Worm (Caenorhabditis elegans) whole organism, early embryonic: ENCODE results near the gene F36H5.8.

Experiments
- B0310.2 ChIP-seq: sonication (generic microtip); optimal IDR thresholded peaks from 2 replicates; lab custom pipeline; 2016; ENCODE audit warnings: mild to moderate bottlenecking, missing genetic modification characterization, missing compliant biosample characterization
- F13C5.2 ChIP-seq: sonication (generic microtip); optimal IDR thresholded peaks from 2 replicates; lab custom pipeline; 2017; ENCODE audit warnings: mild to moderate bottlenecking, missing genetic modification characterization, inconsistent platforms, missing compliant biosample characterization
- aly-1 ChIP-seq: sonication (generic microtip); optimal IDR thresholded peaks from 2 replicates; lab custom pipeline; 2016; ENCODE audit warnings: missing genetic modification characterization, missing compliant biosample characterization
- ama-1 ChIP-seq: fragments of 150-350 bp; optimal IDR thresholded peaks from 2 replicates; lab custom pipeline; 2014
- ceh-36 ChIP-seq: sonication (generic microtip); optimal IDR thresholded peaks from 2 replicates; lab custom pipeline; 2016; ENCODE audit warnings: missing genetic modification characterization, inconsistent platforms, missing compliant biosample characterization
- ets-7 ChIP-seq: sonication (generic microtip); optimal IDR thresholded peaks from 2 replicates; lab custom pipeline; 2016; ENCODE audit warnings: missing genotype, missing genetic modification characterization, missing compliant biosample characterization
- flt-1 ChIP-seq: fragments of 200-800 bp; sonication (Bioruptor generic); IDR thresholded peaks from 2 replicates; pipeline ENCODE4 v1.3.6; 2022; ENCODE audit warnings: missing genetic modification characterization, missing compliant biosample characterization
- hmbx-1 ChIP-seq: sonication (generic microtip); optimal IDR thresholded peaks from 2 replicates; lab custom pipeline; 2016; ENCODE audit warnings: mild to moderate bottlenecking, missing genetic modification characterization, missing compliant biosample characterization
- hmg-4 ChIP-seq: fragments of 200-800 bp; sonication (Bioruptor generic); optimal IDR thresholded peaks from 2 replicates; lab custom pipeline; 2018; ENCODE audit warnings: mild to moderate bottlenecking, missing genetic modification characterization, missing compliant biosample characterization
- hnd-1 ChIP-seq: sonication (generic microtip); optimal IDR thresholded peaks from 2 replicates; lab custom pipeline; 2016; ENCODE audit warnings: missing genetic modification characterization, missing compliant biosample characterization
- pes-1 ChIP-seq: fragments of 200-800 bp; sonication (Bioruptor generic); IDR thresholded peaks from 2 replicates; pipeline ENCODE4 v1.3.6; 2022; ENCODE audit warnings: missing genetic modification reagents, missing genetic modification characterization, missing compliant biosample characterization
- tra-4 ChIP-seq: sonication (generic microtip); optimal IDR thresholded peaks from 2 replicates; lab custom pipeline; 2017; ENCODE audit warnings: missing genetic modification characterization, missing compliant biosample characterization

- no peak for TF ChIP-seq ama-1 (lab: Kevin White, UChicago)
- TF ChIP-seq pes-1, result no peak
- TF ChIP-seq hmbx-1 (tag; lab: Kevin White, UChicago), result no peak
- TF ChIP-seq ets-7 (tag; lab: Kevin White, UChicago), result no peak
- no peak for TF ChIP-seq aly-1 (tag; lab: Kevin White, UChicago)
- TF ChIP-seq tra-4 (tag; lab: Kevin White, UChicago), result no peak
- TF ChIP-seq F13C5.2, result no peak
- no peak for TF ChIP-seq flt-1 (GFP tag; lab: Robert Waterston, UW)
- no peak for TF ChIP-seq hmg-4 (GFP tag; lab: Kevin White, UChicago)
- no peak for TF ChIP-seq ceh-36 (tag; lab: Kevin White, UChicago)
- no peak for TF ChIP-seq hnd-1 (tag; lab: Kevin White, UChicago)
- no peak for TF ChIP-seq B0310.2 (tag; lab: Kevin White, UChicago)
Measured at ce11 chrII:1709959-1710358, 40.5 kb downstream of the F36H5.8 start, which contains the start of gene fbxa-184.
